Worm (Caenorhabditis elegans) whole organism, young adult: ENCODE results near the gene T08A11.1.

ENCODE experiments used
- K12H6.12 ChIP-seq: fragments of 200-800 bp; sonication (Bioruptor generic); optimal IDR thresholded peaks from 2 replicates; lab custom pipeline; 2018; ENCODE audit warnings: mild to moderate bottlenecking, missing genetic modification characterization, missing compliant biosample characterization
- ama-1 ChIP-seq, 3 experiments: fragments of 150-350 bp in 1 of 3; sonication (generic microtip) in 2 of 3; optimal IDR thresholded peaks; 2 replicates each; lab custom pipeline; 2014 to 2018; ENCODE audit warnings: missing biosample characterization in 2 of 3, missing genetic modification characterization in 2 of 3, missing genetic modification reagents in 2 of 3
- athp-1 ChIP-seq: sonication (generic microtip); optimal IDR thresholded peaks from 2 replicates; lab custom pipeline; 2017; ENCODE audit warnings: mild to moderate bottlenecking, missing genetic modification characterization, missing compliant biosample characterization
- ets-4 ChIP-seq: fragments of 200-800 bp; sonication (Bioruptor generic); optimal IDR thresholded peaks from 2 replicates; lab custom pipeline; 2018; ENCODE audit warnings: mild to moderate bottlenecking, missing genetic modification characterization, missing compliant biosample characterization
- lin-26 ChIP-seq: fragments of 200-800 bp; sonication (Bioruptor generic); IDR thresholded peaks from 2 replicates; pipeline ENCODE4 v1.3.6; 2022; ENCODE audit warnings: missing genetic modification reagents, missing genetic modification characterization, missing compliant biosample characterization
- nfya-2 ChIP-seq: fragments of 200-800 bp; sonication (Bioruptor generic); IDR thresholded peaks from 2 replicates; pipeline ENCODE4 v1.3.6; 2022; ENCODE audit warnings: missing genetic modification reagents, missing genetic modification characterization, missing compliant biosample characterization
- nhr-80 ChIP-seq: sonication (generic microtip); optimal IDR thresholded peaks from 2 replicates; lab custom pipeline; 2016; ENCODE audit warnings: missing genetic modification characterization, missing compliant biosample characterization

- TF ChIP-seq K12H6.12 (tag; lab: Kevin White, UChicago): no peak
- TF ChIP-seq lin-26 (GFP tag; lab: Robert Waterston, UW): no peak
- TF ChIP-seq ets-4: peak; percentile 40
- TF ChIP-seq nfya-2: no peak
- TF ChIP-seq athp-1: no peak
- peak; percentile 88 for TF ChIP-seq nhr-80 (tag; lab: Kevin White, UChicago)
- no peak for TF ChIP-seq ama-1 (optimal IDR thresholded peaks at IDR 0.05; lab: Kevin White, UChicago)
- no peak for TF ChIP-seq ama-1 (GFP tag; optimal IDR thresholded peaks at IDR 0.05; lab: Kevin White, UChicago)
Measured at ce11 chrIII:4284732-4285165, 21.8 kb upstream of the T08A11.1 start.
